Fruit fly (Drosophila melanogaster) whole organism, embryonic: ENCODE results near the gene mRpL48.

ENCODE experiments used
- Atf3 ChIP-seq: fragments of 200-800 bp; sonication (Bioruptor generic); optimal IDR thresholded peaks from 3 replicates; lab custom pipeline; 2016; ENCODE audit warnings: missing biosample characterization, missing genetic modification characterization
- Bdp1 ChIP-seq: fragments of 200-800 bp; sonication (Bioruptor generic); optimal IDR thresholded peaks from 3 replicates; lab custom pipeline; 2016; ENCODE audit warnings: missing biosample characterization, missing genetic modification characterization
- CG10979 ChIP-seq: fragments of 200-800 bp; sonication (Bioruptor generic); optimal IDR thresholded peaks from 2 replicates; lab custom pipeline; 2018; ENCODE audit warnings: missing biosample characterization, mild to moderate bottlenecking, missing genetic modification characterization, moderate library complexity
- CG12104 ChIP-seq: fragments of 200-800 bp; sonication (Bioruptor generic); optimal IDR thresholded peaks from 3 replicates; lab custom pipeline; 2016; ENCODE audit warnings: missing biosample characterization, missing genetic modification characterization
- CG13424 ChIP-seq: fragments of 200-800 bp; sonication (Bioruptor generic); optimal IDR thresholded peaks from 2 replicates; lab custom pipeline; 2019; ENCODE audit warnings: missing biosample characterization, mild to moderate bottlenecking, missing genetic modification characterization, moderate library complexity
- CG14441 ChIP-seq: fragments of 200-800 bp; sonication (Bioruptor generic); IDR thresholded peaks from 2 replicates; pipeline ENCODE4 v1.3.6; 2022; ENCODE audit warnings: missing biosample characterization, missing genetic modification characterization
- CG14710 ChIP-seq: fragments of 200-800 bp; sonication (Bioruptor generic); optimal IDR thresholded peaks from 3 replicates; lab custom pipeline; 2019; ENCODE audit warnings: missing biosample characterization, mild to moderate bottlenecking, missing genetic modification characterization, moderate library complexity
- CG15514 ChIP-seq: fragments of 200-800 bp; sonication (Bioruptor generic); optimal IDR thresholded peaks from 3 replicates; lab custom pipeline; 2017; ENCODE audit warnings: missing biosample characterization, missing genetic modification characterization, mild to moderate bottlenecking, moderate library complexity, missing genetic modification reagents
- CG18262 ChIP-seq: fragments of 200-800 bp; optimal IDR thresholded peaks from 3 replicates; lab custom pipeline; 2019; ENCODE audit warnings: missing biosample characterization, mild to moderate bottlenecking, missing genetic modification characterization, moderate library complexity
- CG30403 ChIP-seq: fragments of 200-800 bp; sonication (Bioruptor generic); optimal IDR thresholded peaks from 3 replicates; lab custom pipeline; 2016; ENCODE audit warnings: missing biosample characterization, missing genetic modification characterization
- CG4404 ChIP-seq: fragments of 200-800 bp; sonication (Bioruptor generic); IDR thresholded peaks from 2 replicates; pipeline ENCODE4 v1.3.6; 2022; ENCODE audit warnings: missing biosample characterization, missing genetic modification characterization
- CG4730 ChIP-seq: fragments of 200-800 bp; sonication (Bioruptor generic); IDR thresholded peaks from 2 replicates; pipeline ENCODE4 v1.3.6; 2022; ENCODE audit warnings: missing biosample characterization, missing genetic modification characterization
- CG6272 ChIP-seq: fragments of 200-800 bp; sonication (Bioruptor generic); IDR thresholded peaks from 2 replicates; pipeline ENCODE4 v1.3.6; 2022; ENCODE audit warnings: missing biosample characterization, missing genetic modification characterization
- CG6813 ChIP-seq: fragments of 200-800 bp; sonication (Bioruptor generic); optimal IDR thresholded peaks from 2 replicates; lab custom pipeline; 2017; ENCODE audit warnings: missing biosample characterization, missing genetic modification characterization, mild to moderate bottlenecking, moderate library complexity, missing genetic modification reagents
- CG7987 ChIP-seq: fragments of 200-800 bp; sonication (Bioruptor generic); optimal IDR thresholded peaks from 2 replicates; lab custom pipeline; 2018; ENCODE audit warnings: missing biosample characterization, mild to moderate bottlenecking, missing genetic modification characterization, moderate library complexity
- CG8478 ChIP-seq: fragments of >200 bp; optimal IDR thresholded peaks from 2 replicates; lab custom pipeline; 2018
- CG9437 ChIP-seq: fragments of 200-800 bp; sonication (Bioruptor generic); optimal IDR thresholded peaks from 2 replicates; lab custom pipeline; 2018; ENCODE audit warnings: missing biosample characterization, mild to moderate bottlenecking, missing genetic modification characterization
- CHES-1-like ChIP-seq: fragments of 200-800 bp; sonication (Bioruptor generic); optimal IDR thresholded peaks from 2 replicates; lab custom pipeline; 2016; ENCODE audit warnings: missing biosample characterization, missing genetic modification characterization
- Camta ChIP-seq: fragments of 200-800 bp; sonication (Bioruptor generic); optimal IDR thresholded peaks from 2 replicates; lab custom pipeline; 2016; ENCODE audit warnings: missing biosample characterization, missing genetic modification characterization
- Dp ChIP-seq: fragments of 200-800 bp; sonication (Bioruptor generic); optimal IDR thresholded peaks from 2 replicates; lab custom pipeline; 2018; ENCODE audit warnings: missing biosample characterization, mild to moderate bottlenecking, missing genetic modification characterization, moderate library complexity
- E2f2 ChIP-seq: fragments of 200-800 bp; sonication (Bioruptor generic); IDR thresholded peaks from 2 replicates; pipeline ENCODE4 v1.3.6; 2022; ENCODE audit warnings: missing biosample characterization, missing genetic modification characterization
- HmgD ChIP-seq: fragments of 200-800 bp; sonication (Bioruptor generic); optimal IDR thresholded peaks from 3 replicates; lab custom pipeline; 2016; ENCODE audit warnings: missing biosample characterization, missing genetic modification characterization
- Mad ChIP-seq: fragments of 200-800 bp; sonication (Bioruptor generic); optimal IDR thresholded peaks from 2 replicates; lab custom pipeline; 2016; ENCODE audit warnings: missing biosample characterization, missing genetic modification characterization
- Med ChIP-seq: fragments of 200-800 bp; sonication (Bioruptor generic); peaks from one replicate; lab custom pipeline; 2016; ENCODE audit warnings: missing biosample characterization, missing genetic modification characterization, mild to moderate bottlenecking, inconsistent platforms, moderate library complexity
- NfI ChIP-seq: fragments of 200-800 bp; sonication (Bioruptor generic); optimal IDR thresholded peaks from 3 replicates; lab custom pipeline; 2018; ENCODE audit warnings: missing biosample characterization, mild to moderate bottlenecking, missing genetic modification characterization, moderate library complexity
- Sry-β ChIP-seq: fragments of 200-800 bp; sonication (Bioruptor generic); optimal IDR thresholded peaks from 2 replicates; lab custom pipeline; 2018; ENCODE audit warnings: missing biosample characterization, mild to moderate bottlenecking, missing genetic modification characterization, moderate library complexity
- Ssrp ChIP-seq: fragments of 200-800 bp; sonication (Bioruptor generic); optimal IDR thresholded peaks from 2 replicates; lab custom pipeline; 2018; ENCODE audit warnings: missing biosample characterization, mild to moderate bottlenecking, missing genetic modification characterization, moderate library complexity
- Taf1 ChIP-seq: fragments of 200-800 bp; sonication (Bioruptor generic); IDR thresholded peaks from 2 replicates; pipeline ENCODE4 v1.3.6; 2022; ENCODE audit warnings: missing biosample characterization, missing genetic modification characterization
- bab2 ChIP-seq: fragments of 200-800 bp; sonication (Bioruptor generic); optimal IDR thresholded peaks from 2 replicates; lab custom pipeline; 2016; ENCODE audit warnings: missing biosample characterization, missing genetic modification characterization
- bbx ChIP-seq: fragments of 200-800 bp; sonication (Bioruptor generic); IDR thresholded peaks from 2 replicates; pipeline ENCODE4 v1.3.6; 2022; ENCODE audit warnings: missing biosample characterization, missing genetic modification characterization; ENCODE audit not compliant: partially characterized antibody
- ci ChIP-seq: fragments of 200-800 bp; sonication (Bioruptor generic); IDR thresholded peaks from 3 replicates; pipeline ENCODE4 v1.3.6; 2022; ENCODE audit warnings: missing biosample characterization, missing genetic modification characterization
- da ChIP-seq: fragments of 200-800 bp; sonication (Bioruptor generic); optimal IDR thresholded peaks from 2 replicates; lab custom pipeline; 2016; ENCODE audit warnings: missing biosample characterization, missing genetic modification characterization
- disco-r ChIP-seq: fragments of 200-800 bp; sonication (Bioruptor generic); optimal IDR thresholded peaks from 2 replicates; lab custom pipeline; 2016; ENCODE audit warnings: missing biosample characterization, missing genetic modification characterization
- fu2 ChIP-seq: fragments of 200-800 bp; sonication (Bioruptor generic); optimal IDR thresholded peaks from 2 replicates; lab custom pipeline; 2016; ENCODE audit warnings: missing biosample characterization, missing genetic modification characterization
- gfzf ChIP-seq: fragments of 200-800 bp; sonication (Bioruptor generic); optimal IDR thresholded peaks from 2 replicates; lab custom pipeline; 2016; ENCODE audit warnings: missing biosample characterization, mild to moderate bottlenecking, missing genetic modification characterization, moderate library complexity
- grau ChIP-seq: fragments of 200-800 bp; optimal IDR thresholded peaks from 3 replicates; lab custom pipeline; 2019; ENCODE audit warnings: missing biosample characterization, mild to moderate bottlenecking, missing genetic modification characterization, moderate library complexity
- jigr1 ChIP-seq: fragments of 200-800 bp; sonication (Bioruptor generic); IDR thresholded peaks from 3 replicates; pipeline ENCODE4 v1.3.6; 2022; ENCODE audit warnings: missing biosample characterization, missing genetic modification characterization
- lab ChIP-seq: fragments of 200-800 bp; sonication (Bioruptor generic); optimal IDR thresholded peaks from 3 replicates; lab custom pipeline; 2017; ENCODE audit warnings: missing biosample characterization, missing genetic modification characterization, mild to moderate bottlenecking, moderate library complexity, missing genetic modification reagents
- lmd ChIP-seq: fragments of 200-800 bp; sonication (Bioruptor generic); IDR thresholded peaks from 2 replicates; pipeline ENCODE4 v1.3.6; 2022; ENCODE audit warnings: missing biosample characterization, missing genetic modification characterization
- onecut ChIP-seq: fragments of 200-800 bp; sonication (Bioruptor generic); IDR thresholded peaks from 2 replicates; pipeline ENCODE4 v1.3.6; 2022; ENCODE audit warnings: missing biosample characterization, missing genetic modification characterization
- phol ChIP-seq: fragments of 200-800 bp; sonication (Bioruptor generic); optimal IDR thresholded peaks from 3 replicates; lab custom pipeline; 2018; ENCODE audit warnings: missing biosample characterization, mild to moderate bottlenecking, missing genetic modification characterization, moderate library complexity
- pzg ChIP-seq: fragments of 200-800 bp; sonication (Bioruptor generic); optimal IDR thresholded peaks from 3 replicates; lab custom pipeline; 2018; ENCODE audit warnings: missing biosample characterization, mild to moderate bottlenecking, missing genetic modification characterization, moderate library complexity
- run ChIP-seq: fragments of 200-800 bp; sonication (Bioruptor generic); optimal IDR thresholded peaks from 3 replicates; lab custom pipeline; 2018; ENCODE audit warnings: missing biosample characterization, mild to moderate bottlenecking, missing genetic modification characterization
- shn ChIP-seq: fragments of 200-800 bp; sonication (Bioruptor generic); optimal IDR thresholded peaks from 3 replicates; lab custom pipeline; 2016; ENCODE audit warnings: missing biosample characterization, missing genetic modification characterization
- sima ChIP-seq: fragments of 200-800 bp; sonication (Bioruptor generic); optimal IDR thresholded peaks from 2 replicates; lab custom pipeline; 2016; ENCODE audit warnings: missing biosample characterization, missing genetic modification characterization
- slbo ChIP-seq: fragments of 200-800 bp; sonication (Bioruptor generic); IDR thresholded peaks from 2 replicates; pipeline ENCODE4 v1.3.6; 2022; ENCODE audit warnings: missing biosample characterization, missing genetic modification characterization
- so ChIP-seq: fragments of 200-800 bp; sonication (Bioruptor generic); IDR thresholded peaks from 3 replicates; pipeline ENCODE4 v1.3.6; 2022; ENCODE audit warnings: missing biosample characterization, missing genetic modification characterization
- ssp ChIP-seq: fragments of 200-800 bp; sonication (Bioruptor generic); IDR thresholded peaks from 2 replicates; pipeline ENCODE4 v1.3.6; 2022; ENCODE audit warnings: missing biosample characterization, missing genetic modification characterization
- sug ChIP-seq: fragments of 200-800 bp; optimal IDR thresholded peaks from 2 replicates; lab custom pipeline; 2019; ENCODE audit warnings: missing biosample characterization, mild to moderate bottlenecking, missing genetic modification characterization, moderate library complexity
- wor ChIP-seq: fragments of 200-800 bp; sonication (Bioruptor generic); IDR thresholded peaks from 2 replicates; pipeline ENCODE4 v1.3.6; 2022; ENCODE audit warnings: missing biosample characterization, missing genetic modification characterization
- z ChIP-seq: fragments of 200-800 bp; sonication (Bioruptor generic); IDR thresholded peaks from 3 replicates; pipeline ENCODE4 v1.3.6; 2022; ENCODE audit warnings: missing biosample characterization, missing genetic modification characterization

mRpL48 gene

dm6 chr2L:1729607-1730011 is 19.3 kb downstream of the mRpL48 start, which contains the start of the genes Eno and CG31937 (continued):
- 0 out of 2 replicates have a peak, but pooled peaks have one; percentile 29 for TF ChIP-seq CG4730 (GFP tag; lab: Robert Waterston, UW)
- peak; percentile 1 for TF ChIP-seq CG14710 (tag; lab: Kevin White, UChicago)
- TF ChIP-seq CG30403 (GFP tag; lab: Kevin White, UChicago), result peak; percentile 63
- TF ChIP-seq Camta (GFP tag; lab: Kevin White, UChicago), result no peak
- TF ChIP-seq CG8478 (lab: Kevin White, UChicago), result no peak
- peak; percentile 50 for TF ChIP-seq CG13424 (tag; lab: Kevin White, UChicago)
- peak; percentile 69 for TF ChIP-seq CG14441 (GFP tag; lab: Robert Waterston, UW)
- peak; percentile 22 for TF ChIP-seq CG18262 (tag; lab: Kevin White, UChicago)
- TF ChIP-seq Dp, result peak; percentile 22
- TF ChIP-seq lab (GFP tag; lab: Kevin White, UChicago), result peak; percentile 53
- peak; percentile 68 for TF ChIP-seq E2f2
- no peak for TF ChIP-seq Mad (GFP tag; lab: Kevin White, UChicago)
- TF ChIP-seq Med, result peak; percentile 85
- peak; percentile 98 for TF ChIP-seq CG9437 (GFP tag; lab: Kevin White, UChicago)
- TF ChIP-seq wor (GFP tag; lab: Robert Waterston, UW), result 0 out of 2 replicates have a peak, but pooled peaks have one; percentile 14
- TF ChIP-seq slbo (GFP tag; lab: Robert Waterston, UW), result peak; percentile 76
- TF ChIP-seq gfzf (GFP tag; lab: Kevin White, UChicago), result peak; percentile 15
- peak; percentile 39; the same call in 1 of the 3 replicates for TF ChIP-seq jigr1
- TF ChIP-seq HmgD (GFP tag; lab: Kevin White, UChicago), result peak; percentile 21
- peak; percentile 14; the same call in 1 of the 2 replicates for TF ChIP-seq onecut
- 0 out of 2 replicates have a peak, but pooled peaks have one; percentile 29 for TF ChIP-seq ssp (GFP tag; lab: Robert Waterston, UW)
- TF ChIP-seq lmd, result peak; percentile 60
- peak; percentile 45; the same call in 1 of the 2 replicates for TF ChIP-seq Taf1
- TF ChIP-seq pzg (GFP tag; lab: Kevin White, UChicago), result peak; percentile 50
- TF ChIP-seq NfI, result peak; percentile 45
- TF ChIP-seq Atf3 (GFP tag; lab: Kevin White, UChicago), result no peak
- peak; percentile 12 for TF ChIP-seq Bdp1
- no peak for TF ChIP-seq bbx (GFP tag; lab: Robert Waterston, UW)
- TF ChIP-seq run (tag; lab: Kevin White, UChicago), result no peak
- TF ChIP-seq phol, result peak; percentile 16
- peak; percentile 33; the same call in 1 of the 2 replicates for TF ChIP-seq CG4404 (GFP tag; lab: Robert Waterston, UW)
- TF ChIP-seq CG10979, result peak; percentile 3
- TF ChIP-seq CHES-1-like (GFP tag; lab: Kevin White, UChicago), result peak; percentile 59
- peak; percentile 27 for TF ChIP-seq fu2 (GFP tag; lab: Kevin White, UChicago)
- TF ChIP-seq disco-r (GFP tag; lab: Kevin White, UChicago), result peak; percentile 19
- TF ChIP-seq CG6813 (GFP tag; lab: Kevin White, UChicago), result peak; percentile 1
- TF ChIP-seq Ssrp (tag; lab: Kevin White, UChicago), result no peak
- TF ChIP-seq so (GFP tag; lab: Robert Waterston, UW), result 0 out of 3 replicates have a peak, but pooled peaks have one; percentile 29
- peak; percentile 63; the same call in 2 of the 3 replicates for TF ChIP-seq ci (GFP tag; lab: Robert Waterston, UW)
- peak; percentile 60 for TF ChIP-seq CG6272
- TF ChIP-seq da (GFP tag; lab: Kevin White, UChicago), result no peak
- TF ChIP-seq CG7987 (GFP tag; lab: Kevin White, UChicago), result peak; percentile 58
- TF ChIP-seq z (GFP tag; lab: Robert Waterston, UW), result no peak
- TF ChIP-seq CG12104 (GFP tag; lab: Kevin White, UChicago), result peak; percentile 43
- peak; percentile 43 for TF ChIP-seq shn
- no peak for TF ChIP-seq sima
- TF ChIP-seq CG15514 (GFP tag; lab: Kevin White, UChicago), result peak; percentile 52
- TF ChIP-seq bab2 (GFP tag; lab: Kevin White, UChicago), result peak; percentile 10
- TF ChIP-seq Sry-β (GFP tag; lab: Kevin White, UChicago), result peak; percentile 90
- peak; percentile 62 for TF ChIP-seq grau (tag; lab: Kevin White, UChicago)
- peak; percentile 68 for TF ChIP-seq sug (tag; lab: Kevin White, UChicago)
